Fruit fly (Drosophila melanogaster) whole organism, embryonic: Measurements from ENCODE around the gene Tmc.
A peak's percentile ranks its signal among the peaks of the same experiment; 100 is the strongest.

ENCODE experiments used
- Blimp-1 ChIP-seq: fragments of 200-800 bp; sonication (Bioruptor generic); optimal IDR thresholded peaks from 3 replicates; lab custom pipeline; 2018; ENCODE audit warnings: missing biosample characterization, missing genetic modification characterization, mild to moderate bottlenecking, moderate library complexity, missing genetic modification reagents
- CG1024 ChIP-seq: fragments of 200-800 bp; sonication (Bioruptor generic); IDR thresholded peaks from 2 replicates; pipeline ENCODE4 v1.3.6; 2022; ENCODE audit warnings: missing biosample characterization, missing genetic modification characterization
- CG12769 ChIP-seq: fragments of 200-800 bp; sonication (Bioruptor generic); optimal IDR thresholded peaks from 2 replicates; lab custom pipeline; 2019; ENCODE audit warnings: missing biosample characterization, mild to moderate bottlenecking, missing genetic modification characterization, moderate library complexity
- CG14441 ChIP-seq: fragments of 200-800 bp; sonication (Bioruptor generic); IDR thresholded peaks from 2 replicates; pipeline ENCODE4 v1.3.6; 2022; ENCODE audit warnings: missing biosample characterization, missing genetic modification characterization
- CG14667 ChIP-seq: fragments of 200-800 bp; sonication (Bioruptor generic); IDR thresholded peaks from 2 replicates; pipeline ENCODE4 v1.3.6; 2022; ENCODE audit warnings: missing biosample characterization, missing genetic modification characterization
- CG15479 ChIP-seq: fragments of 200-800 bp; sonication (Bioruptor generic); optimal IDR thresholded peaks from 3 replicates; lab custom pipeline; 2019; ENCODE audit warnings: missing biosample characterization, mild to moderate bottlenecking, missing genetic modification characterization, moderate library complexity
- CG1603 ChIP-seq: fragments of 200-800 bp; sonication (Bioruptor generic); optimal IDR thresholded peaks from 2 replicates; lab custom pipeline; 2019; ENCODE audit warnings: missing biosample characterization, mild to moderate bottlenecking, missing genetic modification characterization, moderate library complexity
- CG18262 ChIP-seq: fragments of 200-800 bp; optimal IDR thresholded peaks from 3 replicates; lab custom pipeline; 2019; ENCODE audit warnings: missing biosample characterization, mild to moderate bottlenecking, missing genetic modification characterization, moderate library complexity
- CG3065 ChIP-seq: fragments of 200-800 bp; sonication (Bioruptor generic); optimal IDR thresholded peaks from 2 replicates; lab custom pipeline; 2016; ENCODE audit warnings: missing biosample characterization, missing genetic modification characterization
- CG32772 ChIP-seq: fragments of 200-800 bp; sonication (Bioruptor generic); IDR thresholded peaks from 2 replicates; pipeline ENCODE4 v1.3.6; 2022; ENCODE audit warnings: missing biosample characterization, missing genetic modification characterization
- CG6175 ChIP-seq: fragments of 200-800 bp; sonication (Bioruptor generic); IDR thresholded peaks from 3 replicates; pipeline ENCODE4 v1.3.6; 2022; ENCODE audit warnings: missing biosample characterization, missing genetic modification characterization
- CG6654 ChIP-seq: fragments of 200-800 bp; sonication (Bioruptor generic); optimal IDR thresholded peaks from 2 replicates; lab custom pipeline; 2017; ENCODE audit warnings: missing biosample characterization, mild to moderate bottlenecking, missing genetic modification characterization
- CG6854 ChIP-seq: fragments of 200-800 bp; sonication (Bioruptor generic); optimal IDR thresholded peaks from 3 replicates; lab custom pipeline; 2017; ENCODE audit warnings: missing biosample characterization, mild to moderate bottlenecking, missing genetic modification characterization
- CG7357 ChIP-seq: fragments of 200-800 bp; sonication (Bioruptor generic); IDR thresholded peaks from 3 replicates; pipeline ENCODE4 v1.3.6; 2022; ENCODE audit warnings: missing biosample characterization, missing genetic modification characterization
- CG9215 ChIP-seq: fragments of 200-800 bp; sonication (Bioruptor generic); IDR thresholded peaks from 2 replicates; pipeline ENCODE4 v1.3.6; 2022; ENCODE audit warnings: missing biosample characterization, missing genetic modification characterization
- Drgx ChIP-seq: fragments of 200-800 bp; sonication (Bioruptor generic); IDR thresholded peaks from 2 replicates; pipeline ENCODE4 v1.3.6; 2022; ENCODE audit warnings: missing biosample characterization, missing genetic modification characterization
- GATAe ChIP-seq: fragments of 200-800 bp; sonication (Bioruptor generic); conservative IDR thresholded peaks from 2 replicates; pipeline ENCODE4 v1.3.6; 2022; ENCODE audit warnings: missing biosample characterization, missing genetic modification characterization
- H2.0 ChIP-seq: fragments of 200-800 bp; sonication (Bioruptor generic); IDR thresholded peaks from 2 replicates; pipeline ENCODE4 v1.3.6; 2022; ENCODE audit warnings: missing biosample characterization, missing genetic modification characterization
- HmgZ ChIP-seq: fragments of 200-800 bp; sonication (Bioruptor generic); optimal IDR thresholded peaks from 2 replicates; lab custom pipeline; 2018; ENCODE audit warnings: missing biosample characterization, mild to moderate bottlenecking, missing genetic modification characterization
- Jarid2 ChIP-seq: fragments of 200-800 bp; sonication (Bioruptor generic); optimal IDR thresholded peaks from 3 replicates; lab custom pipeline; 2017; ENCODE audit warnings: mild to moderate bottlenecking, missing biosample characterization, missing genetic modification reagents, missing genetic modification characterization
- Med ChIP-seq: fragments of 200-800 bp; sonication (Bioruptor generic); peaks from one replicate; lab custom pipeline; 2016; ENCODE audit warnings: missing biosample characterization, missing genetic modification characterization, mild to moderate bottlenecking, inconsistent platforms, moderate library complexity
- Stat92E ChIP-seq, 3 experiments: fragments of >200 bp in 2 of 3; fragments of 200-800 bp in 1 of 3; sonication (Bioruptor generic) in 1 of 3; optimal IDR thresholded peaks; 2 replicates each; lab custom pipeline; 2017 to 2019; ENCODE audit warnings: missing biosample characterization in 3 of 3, missing genetic modification characterization in 3 of 3, mild to moderate bottlenecking in 1 of 3, moderate library complexity in 1 of 3
- bigmax ChIP-seq: fragments of 200-800 bp; sonication (Bioruptor generic); optimal IDR thresholded peaks from 2 replicates; lab custom pipeline; 2018; ENCODE audit warnings: missing biosample characterization, mild to moderate bottlenecking, missing genetic modification characterization
- bsh ChIP-seq, 2 experiments: fragments of 200-800 bp; sonication (Bioruptor generic); optimal IDR thresholded peaks; 2 replicates each; lab custom pipeline; 2017 to 2018; ENCODE audit warnings: mild to moderate bottlenecking in 2 of 2, missing biosample characterization in 2 of 2, missing genetic modification characterization in 2 of 2, moderate library complexity in 1 of 2
- cato ChIP-seq: fragments of 200-800 bp; sonication (Bioruptor generic); optimal IDR thresholded peaks from 2 replicates; lab custom pipeline; 2016; ENCODE audit warnings: missing biosample characterization, missing genetic modification characterization, borderline replicate concordance
- caup ChIP-seq: fragments of 200-800 bp; sonication (Bioruptor generic); optimal IDR thresholded peaks from 3 replicates; lab custom pipeline; 2017; ENCODE audit warnings: missing biosample characterization, mild to moderate bottlenecking, missing genetic modification characterization, moderate library complexity; ENCODE audit not compliant: severe bottlenecking
- chinmo ChIP-seq: fragments of 200-800 bp; sonication (Bioruptor generic); IDR thresholded peaks from 4 replicates; pipeline ENCODE4 v1.3.6; 2022; ENCODE audit warnings: missing biosample characterization, missing genetic modification characterization; ENCODE audit not compliant: partially characterized antibody
- corto ChIP-seq: fragments of 200-800 bp; sonication (Bioruptor generic); optimal IDR thresholded peaks from 2 replicates; lab custom pipeline; 2016; ENCODE audit warnings: missing biosample characterization, mild to moderate bottlenecking, missing genetic modification characterization, moderate library complexity
- fd64A ChIP-seq: fragments of 200-800 bp; sonication (Bioruptor generic); optimal IDR thresholded peaks from 3 replicates; lab custom pipeline; 2018; ENCODE audit warnings: missing biosample characterization, mild to moderate bottlenecking, missing genetic modification characterization
- gcm2 ChIP-seq: fragments of 200-800 bp; sonication (Bioruptor generic); optimal IDR thresholded peaks from 2 replicates; lab custom pipeline; 2016; ENCODE audit warnings: missing biosample characterization, missing genetic modification characterization
- gem ChIP-seq: fragments of 200-800 bp; sonication (Bioruptor generic); optimal IDR thresholded peaks from 2 replicates; lab custom pipeline; 2019; ENCODE audit warnings: missing biosample characterization, mild to moderate bottlenecking, missing genetic modification characterization, moderate library complexity
- gsb ChIP-seq: fragments of 200-800 bp; sonication (Bioruptor generic); IDR thresholded peaks from 2 replicates; pipeline ENCODE4 v1.3.6; 2022; ENCODE audit warnings: missing biosample characterization, missing genetic modification characterization
- h ChIP-seq: fragments of >200 bp; optimal IDR thresholded peaks from 2 replicates; lab custom pipeline; 2017
- kni ChIP-seq: fragments of 200-800 bp; sonication (Bioruptor generic); optimal IDR thresholded peaks from 3 replicates; lab custom pipeline; 2017; ENCODE audit warnings: mild to moderate bottlenecking, missing biosample characterization, missing genetic modification reagents, missing genetic modification characterization
- knrl ChIP-seq: fragments of 200-800 bp; sonication (Bioruptor generic); IDR thresholded peaks from 3 replicates; pipeline ENCODE4 v1.3.6; 2022; ENCODE audit warnings: missing biosample characterization, missing genetic modification characterization; ENCODE audit not compliant: partially characterized antibody
- lbe ChIP-seq: fragments of 200-800 bp; sonication (Bioruptor generic); optimal IDR thresholded peaks from 2 replicates; lab custom pipeline; 2016; ENCODE audit warnings: missing biosample characterization, mild to moderate bottlenecking, missing genetic modification characterization
- lmd ChIP-seq: fragments of 200-800 bp; sonication (Bioruptor generic); IDR thresholded peaks from 2 replicates; pipeline ENCODE4 v1.3.6; 2022; ENCODE audit warnings: missing biosample characterization, missing genetic modification characterization
- nom ChIP-seq: fragments of 200-800 bp; sonication (Bioruptor generic); optimal IDR thresholded peaks from 2 replicates; lab custom pipeline; 2017; ENCODE audit warnings: missing biosample characterization, missing genetic modification characterization, mild to moderate bottlenecking, moderate library complexity, missing genetic modification reagents
- otp ChIP-seq: fragments of 200-800 bp; sonication (Bioruptor generic); IDR thresholded peaks from 3 replicates; pipeline ENCODE4, ENCODE4 v1.3.6; 2022; ENCODE audit warnings: missing biosample characterization, missing genetic modification characterization
- run ChIP-seq: fragments of 200-800 bp; sonication (Bioruptor generic); optimal IDR thresholded peaks from 3 replicates; lab custom pipeline; 2018; ENCODE audit warnings: missing biosample characterization, mild to moderate bottlenecking, missing genetic modification characterization
- scrt ChIP-seq: fragments of 200-800 bp; sonication (Bioruptor generic); optimal IDR thresholded peaks from 2 replicates; lab custom pipeline; 2018; ENCODE audit warnings: missing biosample characterization, mild to moderate bottlenecking, missing genetic modification characterization, moderate library complexity
- sens ChIP-seq: fragments of 200-800 bp; sonication (Bioruptor generic); peaks from one replicate; lab custom pipeline; 2016; ENCODE audit warnings: missing biosample characterization, missing genetic modification characterization
- sob ChIP-seq: fragments of 200-800 bp; sonication (Bioruptor generic); IDR thresholded peaks from 2 replicates; pipeline ENCODE4 v1.3.6; 2022; ENCODE audit warnings: missing biosample characterization, missing genetic modification characterization
- sqz ChIP-seq: fragments of 200-800 bp; sonication (Bioruptor generic); optimal IDR thresholded peaks from 3 replicates; lab custom pipeline; 2018; ENCODE audit warnings: missing biosample characterization, mild to moderate bottlenecking, missing genetic modification characterization
- zen2 ChIP-seq: fragments of 200-800 bp; sonication (Bioruptor generic); IDR thresholded peaks from 3 replicates; pipeline ENCODE4 v1.3.6; 2022; ENCODE audit warnings: missing biosample characterization, missing genetic modification characterization; ENCODE audit not compliant: partially characterized antibody

The Tmc gene

dm6 chr3L:9549690-9550303 lies 47.8 kb upstream of the Tmc start (continued):
- TF ChIP-seq kni (GFP tag; lab: Kevin White, UChicago) (peak; percentile 42), GATAe (no peak), chinmo (GFP tag; lab: Robert Waterston, UW) (0 out of 4 replicates have a peak, but pooled peaks have one; percentile 30), corto (GFP tag; lab: Kevin White, UChicago) (peak; percentile 49), sens (GFP tag; lab: Kevin White, UChicago) (peak; percentile 73), bsh (GFP tag; optimal IDR thresholded peaks at IDR 0.05; lab: Kevin White, UChicago) (peak; percentile 5 to 60), caup (no peak), h (lab: Kevin White, UChicago) (no peak), HmgZ (no peak), Blimp-1 (peak; percentile 2), gsb (no peak), nom (peak; percentile 61), H2.0 (GFP tag; lab: Robert Waterston, UW) (no peak), Med (peak; percentile 19), run (no peak), lbe (peak; percentile 61), fd64A (GFP tag; lab: Kevin White, UChicago) (no peak), bigmax (GFP tag; lab: Kevin White, UChicago) (no peak), CG18262 (tag; lab: Kevin White, UChicago) (peak; percentile 15), gcm2 (no peak), Drgx (GFP tag; lab: Robert Waterston, UW) (peak; percentile 88), CG9215 (no peak), sob (no peak), CG7357 (GFP tag; lab: Robert Waterston, UW) (0 out of 3 replicates have a peak, but pooled peaks have one; percentile 9), CG15479 (GFP tag; lab: Kevin White, UChicago) (no peak), lmd (peak; percentile 10; the same call in 1 of the 2 replicates), otp (GFP tag; lab: Robert Waterston, UW) (no peak), knrl (GFP tag; lab: Robert Waterston, UW) (no peak), Stat92E (GFP tag; optimal IDR thresholded peaks at IDR 0.05; lab: Kevin White, UChicago) (peak in 1 of 3 experiments; percentile 74), sqz (GFP tag; lab: Kevin White, UChicago) (peak; percentile 47), cato (GFP tag; lab: Kevin White, UChicago) (no peak), CG12769 (no peak), CG6654 (GFP tag; lab: Kevin White, UChicago) (no peak), CG32772 (GFP tag; lab: Robert Waterston, UW) (peak; percentile 14; the same call in 1 of the 2 replicates), CG6854 (GFP tag; lab: Kevin White, UChicago) (no peak), CG1603 (tag; lab: Kevin White, UChicago) (no peak), CG14441 (GFP tag; lab: Robert Waterston, UW) (no peak), CG1024 (GFP tag; lab: Robert Waterston, UW) (no peak), CG14667 (GFP tag; lab: Robert Waterston, UW) (no peak), scrt (no peak), CG3065 (no peak), CG6175 (GFP tag; lab: Robert Waterston, UW) (no peak), Jarid2 (GFP tag; lab: Kevin White, UChicago) (no peak), gem (tag; lab: Kevin White, UChicago) (peak; percentile 12), zen2 (GFP tag; lab: Robert Waterston, UW) (no peak)
